Worm (Caenorhabditis elegans): Measurements from ENCODE around the gene Y50D4A.10.

DNA sequence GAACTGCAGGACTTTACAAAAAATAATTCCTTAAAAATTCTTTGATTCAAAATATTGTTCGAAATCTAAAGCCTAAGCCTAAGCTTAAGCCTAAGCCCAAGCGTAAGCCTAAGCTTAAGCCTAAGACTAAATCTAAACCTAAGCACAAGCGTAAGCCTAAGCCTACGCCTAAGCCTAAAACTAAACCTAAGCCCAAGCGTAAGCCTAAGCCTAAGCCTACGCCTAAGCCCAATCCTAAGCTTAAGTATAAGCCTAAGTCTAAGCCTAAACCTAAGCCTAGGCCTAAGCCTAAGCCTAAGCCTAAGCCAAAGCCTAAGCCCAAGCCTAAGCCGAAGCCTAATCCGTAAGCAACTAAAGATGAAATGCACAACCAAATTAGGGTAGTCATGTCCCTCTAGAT lies 10.2 kb upstream of the Y50D4A.10 start:
- TF ChIP-seq him-1 (tag; optimal IDR thresholded peaks at IDR 0.05) (no peak), W03F9.2 (tag; optimal IDR thresholded peaks at IDR 0.05) (no peak), dao-5 (tag; optimal IDR thresholded peaks at IDR 0.05) (no peak)
